Worm (Caenorhabditis elegans): ENCODE results near the gene Y45G5AM.3.

Y45G5AM.3 gene

DNA sequence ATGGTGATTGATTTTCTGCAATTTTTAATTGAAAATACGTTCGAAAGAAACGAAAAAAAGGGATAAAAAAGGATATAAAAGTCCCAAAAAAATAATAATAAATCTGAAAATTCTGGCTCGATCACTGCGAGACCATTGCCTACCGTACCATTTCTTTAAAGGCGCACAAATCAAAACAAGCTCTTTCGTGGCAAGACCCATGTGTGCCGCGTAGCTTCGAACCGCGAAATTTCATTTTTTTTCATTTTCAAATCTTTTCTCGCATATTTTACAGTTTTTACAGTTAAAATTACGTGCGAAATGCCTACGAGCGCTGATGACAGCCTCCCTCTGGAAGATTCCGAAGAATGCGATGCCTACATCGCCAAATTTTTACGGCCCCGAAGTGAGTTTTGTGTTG, 11.3 kb downstream of the Y45G5AM.3 start, which contains the start of the genes coh-4 and pid-5:
Gene coh-4, minus strand, starts transcription at position 17 of the 400 bp plus-strand sequence.
Gene pid-5, plus strand, starts transcription at position 259 of the 400 bp plus-strand sequence.
- no peak for TF ChIP-seq hmbx-1 (tag; optimal IDR thresholded peaks at IDR 0.05)
- no peak for TF ChIP-seq aly-1 (tag; optimal IDR thresholded peaks at IDR 0.05)
- no peak for TF ChIP-seq pes-1 (GFP tag; IDR thresholded peaks at IDR 0.05)
- no peak for TF ChIP-seq ceh-36 (tag; optimal IDR thresholded peaks at IDR 0.05)
- no peak for TF ChIP-seq B0310.2 (tag; optimal IDR thresholded peaks at IDR 0.05)
- no peak for TF ChIP-seq scrt-1 (GFP tag; IDR thresholded peaks at IDR 0.05)
- no peak for TF ChIP-seq tbx-37 (GFP tag; conservative IDR thresholded peaks at IDR 0.05)
- no peak for TF ChIP-seq tra-4 (tag; optimal IDR thresholded peaks at IDR 0.05)
- TF ChIP-seq flt-1 (GFP tag; IDR thresholded peaks at IDR 0.05) = no peak
- TF ChIP-seq hnd-1 (tag; optimal IDR thresholded peaks at IDR 0.05) = no peak
- TF ChIP-seq hmg-4 (GFP tag; optimal IDR thresholded peaks at IDR 0.05) = no peak
- TF ChIP-seq ama-1 (optimal IDR thresholded peaks at IDR 0.05) = no peak
- TF ChIP-seq ets-7 (tag; optimal IDR thresholded peaks at IDR 0.05) = no peak
- no peak for TF ChIP-seq F13C5.2 (tag; optimal IDR thresholded peaks at IDR 0.05)
- no peak for TF ChIP-seq tbx-11 (GFP tag; IDR thresholded peaks at IDR 0.05)

DNA sequence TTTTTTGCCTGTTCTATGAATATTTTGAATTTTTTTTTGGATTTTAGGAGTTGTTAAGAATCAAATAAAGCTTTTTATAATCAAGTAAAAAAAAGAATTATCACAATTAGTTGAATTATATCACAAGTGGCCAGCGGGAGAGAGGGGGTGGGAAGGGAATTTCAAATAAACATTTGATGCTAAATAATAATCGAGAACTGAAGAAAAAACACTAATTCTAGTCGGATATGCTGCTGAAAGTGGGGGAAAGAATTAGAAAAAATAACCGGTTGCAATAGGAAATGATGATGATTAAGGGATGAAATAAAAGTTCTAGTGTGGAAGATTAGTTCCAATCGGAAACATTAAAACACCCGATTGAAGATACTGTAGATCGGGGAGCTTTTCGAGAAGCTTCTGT, 16.9 kb downstream of the Y45G5AM.3 start:
- no peak for TF ChIP-seq sea-1 (GFP tag; conservative IDR thresholded peaks at IDR 0.05)

DNA sequence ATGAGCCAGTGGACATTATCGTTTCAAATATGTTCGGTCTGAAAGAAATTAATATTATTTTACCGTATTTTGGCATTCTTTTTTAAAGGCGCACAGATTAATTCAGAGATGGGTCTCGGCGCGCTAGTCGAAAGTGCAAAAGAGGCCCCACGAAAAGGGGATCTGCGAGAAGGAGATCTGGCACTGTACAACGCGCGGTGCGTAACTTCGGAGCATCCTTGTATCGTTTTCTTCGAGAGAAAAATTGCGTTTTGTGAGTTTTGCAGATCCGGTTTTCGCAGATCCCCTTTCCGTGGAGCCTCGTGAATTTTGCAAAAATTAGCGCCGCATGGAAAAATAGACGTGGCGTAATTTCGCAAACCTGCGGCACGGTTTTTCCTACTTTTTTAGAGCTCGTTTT, 17.4 kb downstream of the Y45G5AM.3 start:
- TF ChIP-seq tbx-37 (GFP tag; conservative IDR thresholded peaks at IDR 0.05) (no peak), sea-1 (GFP tag; conservative IDR thresholded peaks at IDR 0.05) (peak; percentile 12; the same call in 1 of the 2 replicates), tra-4 (tag; optimal IDR thresholded peaks at IDR 0.05) (no peak), flt-1 (GFP tag; IDR thresholded peaks at IDR 0.05) (no peak), B0310.2 (tag; optimal IDR thresholded peaks at IDR 0.05) (no peak), pes-1 (GFP tag; IDR thresholded peaks at IDR 0.05) (peak; percentile 68), hnd-1 (tag; optimal IDR thresholded peaks at IDR 0.05) (no peak), ceh-13 (GFP tag; optimal IDR thresholded peaks at IDR 0.05) (peak; percentile 35), aly-1 (tag; optimal IDR thresholded peaks at IDR 0.05) (no peak), hmbx-1 (tag; optimal IDR thresholded peaks at IDR 0.05) (no peak), ceh-36 (tag; optimal IDR thresholded peaks at IDR 0.05) (no peak), tbx-11 (GFP tag; IDR thresholded peaks at IDR 0.05) (no peak), ama-1 (optimal IDR thresholded peaks at IDR 0.05) (no peak), ets-7 (tag; optimal IDR thresholded peaks at IDR 0.05) (peak; percentile 6), scrt-1 (GFP tag; IDR thresholded peaks at IDR 0.05) (peak; percentile 64; the same call in 1 of the 2 replicates), F13C5.2 (tag; optimal IDR thresholded peaks at IDR 0.05) (no peak), hmg-4 (GFP tag; optimal IDR thresholded peaks at IDR 0.05) (no peak)

DNA sequence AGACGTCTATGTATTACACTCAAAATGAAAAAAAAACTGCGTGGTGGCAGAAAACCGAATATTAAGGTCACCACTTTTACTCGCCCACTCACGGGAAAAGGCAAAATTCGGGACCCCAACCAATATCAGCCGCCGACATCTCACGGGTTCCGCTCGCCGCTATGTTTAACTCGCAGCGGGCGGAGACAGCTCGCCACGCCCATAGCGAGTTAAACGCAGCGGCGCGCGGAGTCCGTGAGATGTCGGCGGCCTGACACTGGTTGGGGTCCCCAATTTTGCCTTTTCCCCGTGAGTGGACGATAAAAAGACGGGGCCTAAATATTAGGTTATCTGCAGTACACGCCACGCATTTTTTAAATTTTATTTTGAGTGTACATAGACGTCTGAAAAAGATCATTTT, 18.2 kb downstream of the Y45G5AM.3 start:
- TF ChIP-seq hnd-1 (tag; optimal IDR thresholded peaks at IDR 0.05) (no peak), ceh-36 (tag; optimal IDR thresholded peaks at IDR 0.05) (no peak), tbx-11 (GFP tag; IDR thresholded peaks at IDR 0.05) (no peak), aly-1 (tag; optimal IDR thresholded peaks at IDR 0.05) (no peak), hmbx-1 (tag; optimal IDR thresholded peaks at IDR 0.05) (no peak), ets-7 (tag; optimal IDR thresholded peaks at IDR 0.05) (no peak), flt-1 (GFP tag; IDR thresholded peaks at IDR 0.05) (no peak), ama-1 (optimal IDR thresholded peaks at IDR 0.05) (no peak), B0310.2 (tag; optimal IDR thresholded peaks at IDR 0.05) (no peak), pes-1 (GFP tag; IDR thresholded peaks at IDR 0.05) (no peak), ceh-13 (GFP tag; optimal IDR thresholded peaks at IDR 0.05) (no peak), tra-4 (tag; optimal IDR thresholded peaks at IDR 0.05) (no peak), hmg-4 (GFP tag; optimal IDR thresholded peaks at IDR 0.05) (no peak), F13C5.2 (tag; optimal IDR thresholded peaks at IDR 0.05) (no peak), sea-1 (GFP tag; conservative IDR thresholded peaks at IDR 0.05) (no peak), tbx-37 (GFP tag; conservative IDR thresholded peaks at IDR 0.05) (no peak)

DNA sequence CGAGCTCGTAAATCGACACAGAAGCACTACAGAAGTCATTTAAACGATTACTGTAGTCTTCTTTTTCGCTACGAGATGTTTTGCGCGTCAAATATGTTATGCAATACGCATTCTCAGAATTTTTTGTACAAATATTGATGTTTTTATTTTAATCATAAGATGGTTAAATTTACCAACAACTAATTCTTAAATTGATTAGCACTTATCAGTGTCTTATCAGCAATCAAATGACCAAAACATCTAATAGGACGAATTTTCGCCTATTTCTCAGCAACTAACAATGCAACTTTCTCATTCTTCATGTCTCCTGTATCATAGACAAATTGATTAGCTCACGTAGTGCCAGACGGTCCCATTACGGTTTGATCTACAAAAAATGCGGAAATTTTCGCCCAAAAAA, 21.5 kb downstream of the Y45G5AM.3 start:
- no peak for TF ChIP-seq tbx-37 (GFP tag; conservative IDR thresholded peaks at IDR 0.05)
- TF ChIP-seq B0310.2 (tag; optimal IDR thresholded peaks at IDR 0.05) = no peak
- no peak for TF ChIP-seq pes-1 (GFP tag; IDR thresholded peaks at IDR 0.05)
- TF ChIP-seq F13C5.2 (tag; optimal IDR thresholded peaks at IDR 0.05) = no peak

DNA sequence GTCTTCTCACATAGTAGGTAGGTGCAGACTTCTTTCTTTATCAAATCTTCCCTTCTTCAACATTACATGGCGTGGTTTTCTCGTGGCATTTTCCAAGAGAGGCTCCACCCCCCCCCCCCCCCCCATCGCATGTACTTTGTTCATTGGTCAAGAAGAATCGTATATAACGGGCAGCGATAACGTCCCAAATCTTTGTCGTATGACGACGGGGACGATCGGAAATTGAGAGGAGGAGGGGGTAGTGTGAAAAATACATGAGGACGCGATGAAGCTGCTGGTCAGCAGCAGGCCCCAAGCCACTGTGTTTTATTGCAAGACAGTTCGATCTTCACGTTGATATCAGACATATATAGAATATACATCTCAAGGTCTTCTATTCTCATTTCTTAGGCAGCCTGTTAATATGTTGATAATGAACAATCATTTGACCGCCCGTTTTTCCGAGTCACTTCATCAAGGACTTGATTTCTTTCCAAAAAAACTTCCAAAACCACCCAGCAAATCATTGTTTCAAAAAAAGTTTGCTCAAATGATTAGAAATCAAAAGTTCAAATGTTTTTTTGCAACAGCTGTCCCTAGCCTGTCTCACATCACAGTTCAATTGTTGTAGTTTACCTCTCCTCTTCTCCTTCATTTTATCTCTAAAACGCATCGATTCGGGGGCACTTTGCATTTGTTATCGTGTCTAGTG, 22.2 kb downstream of the Y45G5AM.3 start:
- no peak for TF ChIP-seq flt-1 (GFP tag; IDR thresholded peaks at IDR 0.05)
- no peak for TF ChIP-seq hmg-4 (GFP tag; optimal IDR thresholded peaks at IDR 0.05)
- TF ChIP-seq hnd-1 (tag; optimal IDR thresholded peaks at IDR 0.05) = no peak
- TF ChIP-seq tra-4 (tag; optimal IDR thresholded peaks at IDR 0.05) = no peak
- TF ChIP-seq ama-1 (optimal IDR thresholded peaks at IDR 0.05) = no peak
- TF ChIP-seq tbx-11 (GFP tag; IDR thresholded peaks at IDR 0.05) = no peak
- TF ChIP-seq ceh-13 (GFP tag; optimal IDR thresholded peaks at IDR 0.05) = no peak
- TF ChIP-seq ceh-36 (tag; optimal IDR thresholded peaks at IDR 0.05) = no peak
- no peak for TF ChIP-seq tbx-37 (GFP tag; conservative IDR thresholded peaks at IDR 0.05)
- TF ChIP-seq scrt-1 (GFP tag; IDR thresholded peaks at IDR 0.05) = no peak

DNA sequence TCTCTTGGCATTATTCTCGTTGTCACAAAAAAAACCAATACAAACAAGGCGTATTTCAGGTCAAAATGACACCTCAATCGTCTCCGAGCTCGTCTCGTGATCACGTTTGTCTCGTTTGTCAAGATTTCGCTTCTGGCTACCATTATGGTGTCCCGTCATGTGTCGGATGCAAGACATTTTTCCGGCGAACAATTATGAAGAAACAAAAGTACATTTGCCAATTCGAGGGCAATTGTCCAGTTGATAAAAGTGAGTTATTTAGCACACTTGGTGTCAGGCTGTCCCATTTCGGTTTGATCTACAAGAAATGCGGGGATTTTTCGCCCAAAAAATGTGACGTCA, 22.8 kb downstream of the Y45G5AM.3 start, which contains the start of gene nhr-114:
Gene nhr-114, plus strand, starts transcription at position 59 of the 342 bp plus-strand sequence.
- no peak for TF ChIP-seq tbx-11 (GFP tag; IDR thresholded peaks at IDR 0.05)
- no peak for TF ChIP-seq hmg-4 (GFP tag; optimal IDR thresholded peaks at IDR 0.05)

DNA sequence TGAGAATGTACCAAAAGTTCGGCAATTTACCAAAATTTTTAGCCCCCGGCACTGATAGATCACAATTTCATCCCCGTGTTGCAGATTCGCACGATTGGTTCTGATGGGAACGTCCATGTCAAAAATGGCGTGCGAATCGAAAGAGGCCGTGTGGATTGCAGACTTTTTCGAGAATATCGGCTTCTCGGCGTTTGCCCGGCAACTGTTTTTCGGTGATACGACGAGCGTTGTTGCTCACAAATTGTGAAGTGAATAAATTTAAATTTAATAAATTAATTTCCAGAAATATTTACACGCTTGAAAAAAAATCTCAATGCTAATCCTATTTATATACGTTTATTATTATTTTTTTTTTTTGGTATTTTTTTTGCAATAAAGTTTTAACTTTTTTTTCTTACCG, 25.3 kb downstream of the Y45G5AM.3 start:
- TF ChIP-seq B0310.2 (tag; optimal IDR thresholded peaks at IDR 0.05) (no peak), ceh-36 (tag; optimal IDR thresholded peaks at IDR 0.05) (no peak), tra-4 (tag; optimal IDR thresholded peaks at IDR 0.05) (no peak), hmg-4 (GFP tag; optimal IDR thresholded peaks at IDR 0.05) (no peak), tbx-37 (GFP tag; conservative IDR thresholded peaks at IDR 0.05) (no peak), ets-7 (tag; optimal IDR thresholded peaks at IDR 0.05) (no peak), aly-1 (tag; optimal IDR thresholded peaks at IDR 0.05) (no peak), F13C5.2 (tag; optimal IDR thresholded peaks at IDR 0.05) (no peak), sea-1 (GFP tag; conservative IDR thresholded peaks at IDR 0.05) (no peak), scrt-1 (GFP tag; IDR thresholded peaks at IDR 0.05) (no peak), tbx-11 (GFP tag; IDR thresholded peaks at IDR 0.05) (no peak), flt-1 (GFP tag; IDR thresholded peaks at IDR 0.05) (no peak), hnd-1 (tag; optimal IDR thresholded peaks at IDR 0.05) (no peak), pes-1 (GFP tag; IDR thresholded peaks at IDR 0.05) (no peak), hmbx-1 (tag; optimal IDR thresholded peaks at IDR 0.05) (no peak), ama-1 (optimal IDR thresholded peaks at IDR 0.05) (no peak)
